Fruit fly (Drosophila melanogaster): ENCODE measurements around the gene Nepl8.

The Nepl8 gene

dm6 chr2L:16486001-16486793, 1.8 kb upstream of the Nepl8 start (continued):
- TF ChIP-seq maf-S (GFP tag; optimal IDR thresholded peaks at IDR 0.05) (peak; percentile 0), CG18619 (GFP tag; optimal IDR thresholded peaks at IDR 0.05) (peak; percentile 12), CG8388 (GFP tag; optimal IDR thresholded peaks at IDR 0.05) (no peak), CG15601 (tag; optimal IDR thresholded peaks at IDR 0.05) (peak; percentile 61), CG1603 (tag; optimal IDR thresholded peaks at IDR 0.05) (peak; percentile 42), CG17612 (GFP tag; IDR thresholded peaks at IDR 0.05) (no peak), CoRest (tag; optimal IDR thresholded peaks at IDR 0.05) (peak; percentile 69), fru (optimal IDR thresholded peaks at IDR 0.05) (no peak), CG14050 (GFP tag; IDR thresholded peaks at IDR 0.05) (no peak), nmo (GFP tag; optimal IDR thresholded peaks at IDR 0.05) (peak; percentile 40), Opbp (GFP tag; IDR thresholded peaks at IDR 0.05; ENCODE audit: partially characterized antibody) (no peak), CG13296 (GFP tag; optimal IDR thresholded peaks at IDR 0.05) (no peak), crp (GFP tag; optimal IDR thresholded peaks at IDR 0.05) (no peak), CG14014 (GFP tag; IDR thresholded peaks at IDR 0.05) (no peak), chif (GFP tag; optimal IDR thresholded peaks at IDR 0.05) (peak; percentile 35 to 38), CG30403 (GFP tag; optimal IDR thresholded peaks at IDR 0.05) (no peak), danr (GFP tag; IDR thresholded peaks at IDR 0.05) (no peak), run (tag; optimal IDR thresholded peaks at IDR 0.05) (no peak), Fer2 (tag; optimal IDR thresholded peaks at IDR 0.05) (no peak), CG2712 (tag; optimal IDR thresholded peaks at IDR 0.05) (no peak), rib (GFP tag; IDR thresholded peaks at IDR 0.05) (0 out of 2 replicates have a peak, but pooled peaks have one; percentile 19), CG8924 (tag; optimal IDR thresholded peaks at IDR 0.05) (peak; percentile 41), tll (GFP tag; optimal IDR thresholded peaks at IDR 0.05) (peak in 1 of 2 experiments; percentile 68), slp2 (GFP tag; optimal IDR thresholded peaks at IDR 0.05) (peak; percentile 19), sisA (GFP tag; IDR thresholded peaks at IDR 0.05) (no peak), HmgZ (tag; optimal IDR thresholded peaks at IDR 0.05) (no peak), lab (GFP tag; optimal IDR thresholded peaks at IDR 0.05) (peak; percentile 44), hkb (optimal IDR thresholded peaks at IDR 0.05) (peak; percentile 9), hkb (GFP tag; IDR thresholded peaks at IDR 0.05) (0 out of 2 replicates have a peak, but pooled peaks have one; percentile 25), bab2 (GFP tag; optimal IDR thresholded peaks at IDR 0.05) (peak; percentile 39), HLH54F (GFP tag; optimal IDR thresholded peaks at IDR 0.05) (no peak), pb (GFP tag; optimal IDR thresholded peaks at IDR 0.05) (peak; percentile 62), sens (GFP tag) (peak; percentile 89), ranshi (GFP tag; IDR thresholded peaks at IDR 0.05) (peak; percentile 45; the same call in 1 of the 2 replicates), Nf-YB (GFP tag; optimal IDR thresholded peaks at IDR 0.05) (peak; percentile 98), knrl (GFP tag; IDR thresholded peaks at IDR 0.05; ENCODE audit: partially characterized antibody) (peak; percentile 37; the same call in 1 of the 3 replicates), CTCF (GFP tag; optimal IDR thresholded peaks at IDR 0.05) (no peak), fd64A (GFP tag; optimal IDR thresholded peaks at IDR 0.05) (no peak), sim (GFP tag; IDR thresholded peaks at IDR 0.05) (0 out of 2 replicates have a peak, but pooled peaks have one; percentile 37), CG8290 (GFP tag; optimal IDR thresholded peaks at IDR 0.05) (peak; percentile 39), CG8290 (tag; optimal IDR thresholded peaks at IDR 0.05) (peak; percentile 66 to 68), B-H1 (GFP tag; IDR thresholded peaks at IDR 0.05) (peak; percentile 21; the same call in 1 of the 3 replicates), inv (GFP tag; IDR thresholded peaks at IDR 0.05; ENCODE audit: partially characterized antibody) (no peak), CG14710 (tag; optimal IDR thresholded peaks at IDR 0.05) (peak; percentile 20), Xrp1 (GFP tag; IDR thresholded peaks at IDR 0.05) (peak; percentile 64), ac (GFP tag; optimal IDR thresholded peaks at IDR 0.05) (peak; percentile 50), dati (GFP tag; IDR thresholded peaks at IDR 0.05) (no peak), ewg (GFP tag; optimal IDR thresholded peaks at IDR 0.05) (peak; percentile 53), Six4 (GFP tag; optimal IDR thresholded peaks at IDR 0.05) (no peak), gsb (GFP tag; IDR thresholded peaks at IDR 0.05) (no peak)

All from whole organism, embryonic.